Worm (Caenorhabditis elegans) whole organism, young adult: ENCODE results near the gene R05G9.5.

ENCODE experiments used
- C06A6.2 ChIP-seq: fragments of 200-800 bp; sonication (Bioruptor generic); conservative IDR thresholded peaks from 2 replicates; pipeline ENCODE4 v1.3.6; 2022; ENCODE audit warnings: missing genetic modification characterization, missing compliant biosample characterization
- Y53G8AR.9 ChIP-seq: fragments of 200-800 bp; sonication (Bioruptor generic); conservative IDR thresholded peaks from 2 replicates; pipeline ENCODE4 v1.3.6; 2022; ENCODE audit warnings: missing genetic modification reagents, missing genetic modification characterization, missing compliant biosample characterization
- Y56A3A.18 ChIP-seq: fragments of 200-800 bp; sonication (Bioruptor generic); IDR thresholded peaks from 2 replicates; pipeline ENCODE4 v1.3.6; 2022; ENCODE audit warnings: missing genetic modification reagents, missing genetic modification characterization, missing compliant biosample characterization
- ZK185.1 ChIP-seq: sonication (generic microtip); optimal IDR thresholded peaks from 2 replicates; lab custom pipeline; 2016; ENCODE audit warnings: mild to moderate bottlenecking, missing genetic modification characterization, missing compliant biosample characterization; ENCODE audit not compliant: poor library complexity, severe bottlenecking
- ama-1 ChIP-seq, 3 experiments: fragments of 150-350 bp in 1 of 3; sonication (generic microtip) in 2 of 3; optimal IDR thresholded peaks; 2 replicates each; lab custom pipeline; 2014 to 2018; ENCODE audit warnings: missing biosample characterization in 2 of 3, missing genetic modification characterization in 2 of 3, missing genetic modification reagents in 2 of 3
- ceh-40 ChIP-seq: fragments of 200-800 bp; sonication (Bioruptor generic); IDR thresholded peaks from 2 replicates; pipeline ENCODE4 v1.3.6; 2022; ENCODE audit warnings: missing genetic modification characterization, missing compliant biosample characterization
- dpff-1 ChIP-seq: sonication (generic microtip); optimal IDR thresholded peaks from 2 replicates; lab custom pipeline; 2017; ENCODE audit warnings: mild to moderate bottlenecking, missing genetic modification characterization, missing compliant biosample characterization
- efl-1 ChIP-seq: fragments of 150-350 bp; optimal IDR thresholded peaks from 2 replicates; lab custom pipeline; 2014; ENCODE audit warnings: missing biosample characterization, missing genetic modification reagents, missing genetic modification characterization
- egl-18 ChIP-seq: fragments of 200-800 bp; sonication (Bioruptor generic); IDR thresholded peaks from 2 replicates; pipeline ENCODE4 v1.3.6; 2022; ENCODE audit warnings: missing genetic modification reagents, missing genetic modification characterization, missing compliant biosample characterization
- egl-44 ChIP-seq: fragments of 200-800 bp; sonication (Bioruptor generic); IDR thresholded peaks from 2 replicates; pipeline ENCODE4 v1.3.6; 2022; ENCODE audit warnings: missing genetic modification reagents, missing genetic modification characterization, missing compliant biosample characterization
- ekl-4 ChIP-seq: fragments of 200-800 bp; sonication (Bioruptor generic); IDR thresholded peaks from 2 replicates; pipeline ENCODE4 v1.3.6; 2022; ENCODE audit warnings: missing genetic modification reagents, missing genetic modification characterization, missing compliant biosample characterization
- him-1 ChIP-seq: sonication (generic microtip); optimal IDR thresholded peaks from 2 replicates; lab custom pipeline; 2016; ENCODE audit warnings: missing genotype, missing genetic modification reagents, missing genetic modification characterization, missing compliant biosample characterization
- hlh-12 ChIP-seq: sonication (generic microtip); optimal IDR thresholded peaks from 2 replicates; lab custom pipeline; 2016; ENCODE audit warnings: missing genetic modification characterization, missing compliant biosample characterization
- hlh-26 ChIP-seq: fragments of 200-800 bp; sonication (Bioruptor generic); conservative IDR thresholded peaks from 2 replicates; pipeline ENCODE4 v1.3.6; 2022; ENCODE audit warnings: missing genetic modification reagents, missing genetic modification characterization, missing compliant biosample characterization
- hrde-1 ChIP-seq: sonication (generic microtip); optimal IDR thresholded peaks from 2 replicates; lab custom pipeline; 2016; ENCODE audit warnings: missing genetic modification characterization, mild to moderate bottlenecking, missing compliant biosample characterization, moderate library complexity, missing genotype, missing genetic modification reagents, borderline replicate concordance
- let-526 ChIP-seq: fragments of 200-800 bp; sonication (Bioruptor generic); IDR thresholded peaks from 2 replicates; pipeline ENCODE4 v1.3.6; 2022; ENCODE audit warnings: missing genetic modification reagents, missing genetic modification characterization, missing compliant biosample characterization
- lin-54 ChIP-seq: fragments of 200-800 bp; sonication (Bioruptor generic); optimal IDR thresholded peaks from 2 replicates; lab custom pipeline; 2018; ENCODE audit warnings: mild to moderate bottlenecking, missing genetic modification characterization, missing compliant biosample characterization
- madf-3 ChIP-seq: fragments of 200-800 bp; sonication (Bioruptor generic); IDR thresholded peaks from 2 replicates; pipeline ENCODE4 v1.3.6; 2022; ENCODE audit warnings: missing genetic modification reagents, missing genetic modification characterization, missing compliant biosample characterization
- mel-28 ChIP-seq: sonication (generic microtip); optimal IDR thresholded peaks from 2 replicates; lab custom pipeline; 2016; ENCODE audit warnings: borderline replicate concordance, mild to moderate bottlenecking, missing genetic modification characterization, missing compliant biosample characterization
- nfyb-1 ChIP-seq: fragments of 200-800 bp; sonication (Bioruptor generic); IDR thresholded peaks from 2 replicates; pipeline ENCODE4 v1.3.6; 2022; ENCODE audit warnings: missing genetic modification reagents, missing genetic modification characterization, missing compliant biosample characterization
- nhr-80 ChIP-seq: sonication (generic microtip); optimal IDR thresholded peaks from 2 replicates; lab custom pipeline; 2016; ENCODE audit warnings: missing genetic modification characterization, missing compliant biosample characterization
- pbrm-1 ChIP-seq: fragments of 200-800 bp; sonication (Bioruptor generic); IDR thresholded peaks from 2 replicates; pipeline ENCODE4 v1.3.6; 2022; ENCODE audit warnings: missing genetic modification reagents, missing genetic modification characterization, missing compliant biosample characterization
- rec-8 ChIP-seq, 2 experiments: sonication (generic microtip); optimal IDR thresholded peaks; 2 replicates each; lab custom pipeline; 2016; ENCODE audit warnings: mild to moderate bottlenecking in 2 of 2, missing genetic modification characterization in 2 of 2, missing genetic modification reagents in 2 of 2, missing genotype in 2 of 2, missing biosample characterization in 1 of 2, missing compliant biosample characterization in 1 of 2, moderate library complexity in 1 of 2
- repo-1 ChIP-seq: sonication (generic microtip); optimal IDR thresholded peaks from 2 replicates; lab custom pipeline; 2017; ENCODE audit warnings: mild to moderate bottlenecking, missing genetic modification characterization, missing compliant biosample characterization
- snpc-1.3 ChIP-seq: sonication (generic microtip); optimal IDR thresholded peaks from 2 replicates; lab custom pipeline; 2017; ENCODE audit warnings: missing genetic modification characterization, mild to moderate bottlenecking, missing compliant biosample characterization, antibody characterized with exemption, moderate library complexity, missing genotype, missing genetic modification reagents; ENCODE audit not compliant: insufficient read depth
- snpc-3.4 ChIP-seq: sonication (generic microtip); optimal IDR thresholded peaks from 2 replicates; lab custom pipeline; 2017; ENCODE audit warnings: missing genetic modification characterization, mild to moderate bottlenecking, missing compliant biosample characterization, antibody characterized with exemption, moderate library complexity, missing genotype, missing genetic modification reagents
- unc-130 ChIP-seq: sonication (generic microtip); optimal IDR thresholded peaks from 2 replicates; lab custom pipeline; 2016; ENCODE audit warnings: missing genetic modification reagents, missing genetic modification characterization, missing compliant biosample characterization
- zim-3 ChIP-seq: sonication (generic microtip); optimal IDR thresholded peaks from 2 replicates; lab custom pipeline; 2017; ENCODE audit warnings: mild to moderate bottlenecking, missing genetic modification characterization, moderate library complexity, missing compliant biosample characterization
- ztf-25 ChIP-seq: fragments of 200-800 bp; sonication (Bioruptor generic); IDR thresholded peaks from 2 replicates; pipeline ENCODE4 v1.3.6; 2022; ENCODE audit warnings: missing genetic modification reagents, missing genetic modification characterization, missing compliant biosample characterization

The R05G9.5 gene

DNA sequence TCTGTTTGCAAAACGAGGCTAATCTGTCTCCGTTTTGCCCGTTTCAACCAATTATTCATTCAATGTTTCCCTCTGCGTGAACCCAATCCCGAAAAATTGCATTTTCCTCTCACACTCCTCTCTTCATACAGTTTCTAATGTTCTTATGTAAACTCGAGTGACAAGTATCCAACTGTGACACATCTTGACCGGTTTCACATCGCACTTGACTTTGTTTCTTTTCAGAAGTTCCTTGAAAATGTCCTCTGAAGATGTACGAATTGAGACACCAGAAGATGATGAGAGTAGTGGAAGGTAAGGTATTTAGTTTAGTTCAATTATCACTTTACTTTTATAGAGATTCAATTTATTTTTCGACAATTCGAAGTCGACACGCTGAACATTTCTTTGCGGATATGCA, 31.9 kb upstream of the R05G9.5 start, which contains the start of gene abcx-1:
Gene abcx-1 (plus strand): TSS at position 224 of the 400 bp plus-strand sequence.
- no peak for TF ChIP-seq Y53G8AR.9 (GFP tag; lab: Robert Waterston, UW)
- TF ChIP-seq hlh-26 (GFP tag; lab: Robert Waterston, UW), result no peak

DNA sequence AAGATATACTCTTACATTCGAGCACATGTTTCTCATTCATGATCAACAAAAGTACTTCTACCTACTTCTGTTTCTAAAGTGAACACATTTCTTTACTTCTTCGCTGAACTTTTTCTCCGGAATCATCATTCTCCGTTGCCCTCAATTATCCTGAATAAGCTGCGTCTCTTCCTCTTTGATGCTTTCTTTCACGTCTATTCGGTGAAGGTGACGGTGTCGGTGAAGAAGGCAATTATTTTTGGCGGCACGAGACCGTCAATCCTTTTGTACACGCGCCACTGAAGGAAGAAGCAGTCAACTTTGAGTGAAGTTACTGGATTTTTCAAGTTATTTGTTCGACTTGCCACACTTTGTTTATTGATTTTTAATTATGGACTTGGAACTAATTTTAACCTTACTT, 31.5 kb upstream of the R05G9.5 start, which contains the start of gene abch-1:
Gene abch-1 (minus strand): TSS at position 101 of the 400 bp plus-strand sequence.
- TF ChIP-seq egl-44 (GFP tag; lab: Robert Waterston, UW) (no peak), nfyb-1 (no peak)

DNA sequence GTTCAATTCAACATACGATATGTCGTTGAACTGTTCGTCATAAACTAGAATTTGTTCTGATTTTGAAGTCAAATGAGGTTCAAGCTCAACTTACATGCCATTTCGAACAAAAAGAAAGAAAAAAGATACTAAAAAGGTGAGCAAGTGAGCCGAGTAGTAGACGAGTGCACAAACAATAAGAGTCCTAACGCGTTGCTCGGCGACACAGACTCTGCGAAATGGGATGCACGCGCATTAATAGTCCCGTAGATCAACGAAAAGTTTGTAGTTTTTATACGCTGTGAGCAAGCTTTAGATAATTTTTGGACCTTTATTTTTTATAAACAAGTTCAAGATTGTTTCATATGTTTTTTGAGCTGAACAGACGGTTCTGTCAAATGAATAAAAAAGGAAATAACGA, 28.6 kb upstream of the R05G9.5 start, which contains the start of gene C56E6.4:
Gene C56E6.4 (minus strand): TSS at position 101 of the 400 bp plus-strand sequence.
- no peak for TF ChIP-seq ztf-25 (GFP tag; lab: Robert Waterston, UW)
- TF ChIP-seq dpff-1 (tag; lab: Kevin White, UChicago), result no peak
- no peak for TF ChIP-seq let-526 (GFP tag; lab: Robert Waterston, UW)
- TF ChIP-seq zim-3 (tag; lab: Kevin White, UChicago), result no peak
- no peak for TF ChIP-seq rec-8 (tag; optimal IDR thresholded peaks at IDR 0.05; lab: Kevin White, UChicago)
- no peak for TF ChIP-seq mel-28 (tag; lab: Kevin White, UChicago)
- TF ChIP-seq C06A6.2 (GFP tag; lab: Robert Waterston, UW), result no peak

DNA sequence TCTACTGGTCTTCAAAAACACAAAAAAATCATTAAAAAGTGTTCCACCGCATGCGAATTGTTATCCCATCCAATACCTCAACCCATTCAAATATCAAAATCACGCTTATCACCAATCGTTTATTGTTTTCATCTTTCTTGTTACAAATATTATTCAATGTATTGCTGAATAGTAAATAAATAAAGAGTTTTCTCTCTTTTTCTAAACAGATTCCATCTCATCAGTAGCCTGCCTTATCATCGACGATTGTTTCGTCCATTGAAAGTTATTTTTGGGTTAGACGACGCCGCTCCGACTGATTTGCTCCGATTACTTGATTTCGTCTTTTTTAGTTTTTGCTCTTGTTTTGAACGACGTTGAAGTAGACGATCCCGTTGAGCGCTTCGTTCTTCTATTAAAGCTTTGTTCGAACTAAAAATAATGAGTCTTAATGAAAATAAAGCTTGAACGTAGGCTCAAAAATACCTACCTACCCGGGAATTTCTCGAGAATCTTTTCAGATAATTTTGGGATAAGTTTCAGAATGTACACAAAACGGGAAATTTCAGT, 26.1 kb upstream of the R05G9.5 start:
- peak; percentile 14 for TF ChIP-seq ama-1 (optimal IDR thresholded peaks at IDR 0.05; lab: Kevin White, UChicago)
- TF ChIP-seq ama-1 (GFP tag; optimal IDR thresholded peaks at IDR 0.05; lab: Kevin White, UChicago), result no peak
- TF ChIP-seq lin-54 (GFP tag; lab: Kevin White, UChicago), result no peak
- TF ChIP-seq hrde-1 (tag; lab: Kevin White, UChicago), result no peak
- TF ChIP-seq repo-1, result peak; percentile 19

DNA sequence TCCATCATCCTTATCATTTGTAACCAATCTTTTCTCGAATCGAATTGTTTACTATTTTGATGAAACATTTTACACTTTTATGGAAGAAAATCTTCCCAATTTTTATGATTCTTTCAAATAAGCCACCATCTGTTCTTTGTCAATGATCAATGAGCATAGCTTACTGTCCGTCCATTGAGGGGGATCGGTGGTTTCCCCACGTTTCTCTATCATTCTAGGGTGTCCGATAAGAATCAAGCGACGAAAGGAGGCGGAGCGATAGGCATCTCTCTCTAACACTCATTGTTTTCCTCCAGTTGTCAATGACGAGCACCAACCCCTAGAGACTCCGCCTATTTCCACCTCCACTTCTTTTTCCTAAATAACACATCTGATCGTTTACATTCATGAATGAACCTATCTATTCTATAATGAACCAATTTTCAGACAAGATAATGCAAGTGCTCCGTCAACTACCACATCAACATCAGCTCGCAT, 24.5 kb upstream of the R05G9.5 start, which contains the start of gene C56E6.2:
Gene C56E6.2 (plus strand): TSS at position 427 of the 477 bp plus-strand sequence.
- TF ChIP-seq ceh-40 (GFP tag; lab: Robert Waterston, UW), result 0 out of 2 replicates have a peak, but pooled peaks have one; percentile 35
- peak; percentile 43 for TF ChIP-seq nhr-80 (tag; lab: Kevin White, UChicago)
- TF ChIP-seq efl-1 (GFP tag; lab: Kevin White, UChicago), result no peak
- no peak for TF ChIP-seq hrde-1 (tag; lab: Kevin White, UChicago)
- TF ChIP-seq repo-1, result no peak
- no peak for TF ChIP-seq snpc-1.3 (tag; lab: Kevin White, UChicago)
- TF ChIP-seq snpc-3.4 (tag; lab: Kevin White, UChicago), result no peak
- no peak for TF ChIP-seq madf-3 (GFP tag; lab: Robert Waterston, UW)
- TF ChIP-seq Y56A3A.18, result no peak
- TF ChIP-seq unc-130 (GFP tag; lab: Kevin White, UChicago), result no peak
- no peak for TF ChIP-seq ztf-25 (GFP tag; lab: Robert Waterston, UW)
- TF ChIP-seq egl-18 (GFP tag; lab: Robert Waterston, UW), result no peak
- TF ChIP-seq pbrm-1 (GFP tag; lab: Robert Waterston, UW), result no peak

DNA sequence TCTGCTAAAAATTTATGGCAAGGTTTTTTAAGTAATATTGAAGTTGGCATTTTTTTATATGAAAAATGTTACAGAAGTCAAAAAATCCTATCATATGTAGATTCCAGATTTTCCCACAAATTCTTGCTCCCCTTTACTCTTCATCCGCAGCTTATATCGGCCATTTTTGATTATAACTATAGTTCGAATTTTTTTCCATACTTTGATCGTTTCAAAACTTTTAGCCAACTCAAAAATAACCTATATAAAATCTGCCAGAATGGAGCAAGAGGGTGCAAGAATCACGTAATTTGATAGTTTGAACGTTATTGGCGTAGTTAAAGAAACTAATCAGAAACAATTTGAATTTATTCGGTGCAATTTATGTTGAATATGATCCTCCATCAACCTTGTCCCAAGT, 23.9 kb upstream of the R05G9.5 start:
- TF ChIP-seq ZK185.1, result no peak
- no peak for TF ChIP-seq hlh-12 (tag; lab: Kevin White, UChicago)
- no peak for TF ChIP-seq ekl-4 (GFP tag; lab: Robert Waterston, UW)
- TF ChIP-seq dpff-1 (tag; lab: Kevin White, UChicago), result no peak
- TF ChIP-seq him-1 (tag; lab: Kevin White, UChicago), result no peak
